Worm (Caenorhabditis elegans) whole organism, mixed stage, embryonic: ENCODE results near the gene C08E3.1.

Experiments
- blmp-1 ChIP-seq: fragments of 150-350 bp; optimal IDR thresholded peaks from 2 replicates; lab custom pipeline; 2014; ENCODE audit warnings: missing biosample characterization, missing genetic modification characterization
- elt-1 ChIP-seq: sonication (generic microtip); optimal IDR thresholded peaks from 2 replicates; lab custom pipeline; 2017; ENCODE audit warnings: missing genetic modification characterization, mild to moderate bottlenecking, missing compliant biosample characterization, antibody characterized with exemption, moderate library complexity, borderline replicate concordance; ENCODE audit not compliant: insufficient read depth
- lin-13 ChIP-seq: fragments of 150-350 bp; optimal IDR thresholded peaks from 2 replicates; lab custom pipeline; 2014; ENCODE audit warnings: missing biosample characterization, missing genetic modification characterization
- mep-1 ChIP-seq: fragments of 150-350 bp; optimal IDR thresholded peaks from 2 replicates; lab custom pipeline; 2017; ENCODE audit warnings: missing biosample characterization, missing genetic modification reagents, missing genetic modification characterization, inconsistent platforms
- nhr-76 ChIP-seq: sonication (generic microtip); optimal IDR thresholded peaks from 2 replicates; lab custom pipeline; 2017; ENCODE audit warnings: missing biosample characterization, missing genetic modification characterization
- tbx-8 ChIP-seq: fragments of 200-800 bp; sonication (Bioruptor generic); optimal IDR thresholded peaks from 2 replicates; lab custom pipeline; 2018; ENCODE audit warnings: mild to moderate bottlenecking, missing genetic modification characterization, moderate library complexity, missing compliant biosample characterization
- ztf-11 ChIP-seq: fragments of 150-350 bp; optimal IDR thresholded peaks from 2 replicates; lab custom pipeline; 2014; ENCODE audit warnings: missing biosample characterization, missing genetic modification characterization

DNA sequence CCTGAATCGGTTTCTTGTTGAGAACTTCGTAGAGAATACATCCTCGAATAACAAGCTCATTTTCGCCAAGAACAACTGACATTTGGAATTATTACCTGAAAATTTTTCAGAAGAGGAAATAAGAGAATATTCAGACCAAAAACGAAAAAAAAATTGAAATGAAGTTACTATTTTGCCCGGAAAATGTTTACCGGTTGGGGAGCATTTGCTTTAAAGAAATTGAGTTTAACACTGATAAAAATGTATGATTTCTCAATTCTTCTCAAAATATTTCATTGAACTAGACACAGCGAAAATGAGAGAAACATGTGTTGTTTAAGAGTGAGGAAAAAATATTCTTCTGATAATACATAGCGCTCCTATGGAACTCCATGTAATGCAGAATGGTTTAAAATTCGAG lies 17.2 kb upstream of the C08E3.1 start, which contains the start of gene fbxa-165:
- TF ChIP-seq lin-13 (tag; lab: Kevin White, UChicago) (no peak), ztf-11 (no peak), mep-1 (no peak), blmp-1 (tag; lab: Kevin White, UChicago) (no peak), nhr-76 (tag; lab: Kevin White, UChicago) (no peak), elt-1 (tag; lab: Kevin White, UChicago) (no peak), tbx-8 (GFP tag; lab: Kevin White, UChicago) (no peak)
